ENCODE assay signal across 5 fruit fly cellular contexts in genomic region chr4:508405-508955, dm6.
TF ChIP-seq lines count a peak whose summit lies in the region.

No protein-coding gene starts in this region.

- no peak for TF ChIP-seq CTCF in whole organism, embryonic (GFP tag; optimal IDR thresholded peaks at IDR 0.05; lab: Kevin White, UChicago)

TF ChIP-seq in whole organism, adult, 20 proteins besides CTCF, POLR2A, EP300 and RAD21:
- TF ChIP-seq kay (GFP tag; lab: Kevin White, UChicago; ENCODE audit: borderline replicate concordance) = peak; percentile 90
- TF ChIP-seq CG7045 (GFP tag; optimal IDR thresholded peaks at IDR 0.05; lab: Kevin White, UChicago) = no peak
- TF ChIP-seq pad (GFP tag; optimal IDR thresholded peaks at IDR 0.05; lab: Kevin White, UChicago) = peak; percentile 20
- no peak for TF ChIP-seq CG14711 (tag; optimal IDR thresholded peaks at IDR 0.05; lab: Kevin White, UChicago)
- TF ChIP-seq CG12768 (GFP tag; optimal IDR thresholded peaks at IDR 0.05; lab: Kevin White, UChicago) = peak; percentile 30
TF ChIP-seq in whole organism, adult: peak in this region for 3.

TF ChIP-seq in whole organism, embryonic, 481 proteins besides CTCF, POLR2A, EP300 and RAD21 (continues in another document):
- TF ChIP-seq ash1 (GFP tag; optimal IDR thresholded peaks at IDR 0.05; lab: Kevin White, UChicago) (peak; percentile 48), rib (GFP tag; IDR thresholded peaks at IDR 0.05; lab: Robert Waterston, UW) (0 out of 2 replicates have a peak, but pooled peaks have one; percentile 9), bab2 (GFP tag; optimal IDR thresholded peaks at IDR 0.05; lab: Kevin White, UChicago) (no peak), CG11093 (GFP tag; IDR thresholded peaks at IDR 0.05; lab: Robert Waterston, UW) (no peak), CG34224 (GFP tag; IDR thresholded peaks at IDR 0.05; lab: Robert Waterston, UW; ENCODE audit: partially characterized antibody) (peak; percentile 21; the same call in 2 of the 3 replicates), CG10543 (GFP tag; optimal IDR thresholded peaks at IDR 0.05; lab: Kevin White, UChicago) (peak; percentile 30), D19A (tag; optimal IDR thresholded peaks at IDR 0.05; lab: Kevin White, UChicago) (peak; percentile 4), ftz-f1 (GFP tag; optimal IDR thresholded peaks at IDR 0.05; lab: Kevin White, UChicago) (peak; percentile 64), CG8944 (GFP tag; optimal IDR thresholded peaks at IDR 0.05; lab: Kevin White, UChicago) (no peak), CG12104 (GFP tag; optimal IDR thresholded peaks at IDR 0.05; lab: Kevin White, UChicago) (no peak), z (GFP tag; IDR thresholded peaks at IDR 0.05; lab: Robert Waterston, UW) (peak; percentile 92), jing (GFP tag; optimal IDR thresholded peaks at IDR 0.05; lab: Kevin White, UChicago) (peak; percentile 10), Adf1 (GFP tag; IDR thresholded peaks at IDR 0.05; lab: Robert Waterston, UW) (peak; percentile 19; the same call in 1 of the 2 replicates), nerfin-2 (GFP tag; IDR thresholded peaks at IDR 0.05; lab: Robert Waterston, UW; ENCODE audit: partially characterized antibody) (no peak), chm (GFP tag; IDR thresholded peaks at IDR 0.05; lab: Robert Waterston, UW) (0 out of 2 replicates have a peak, but pooled peaks have one; percentile 43), chinmo (GFP tag; IDR thresholded peaks at IDR 0.05; lab: Robert Waterston, UW; ENCODE audit: partially characterized antibody) (peak; percentile 71; the same call in 2 of the 4 replicates), Med (GFP tag; lab: Kevin White, UChicago) (peak; percentile 75), CG4730 (GFP tag; IDR thresholded peaks at IDR 0.05; lab: Robert Waterston, UW) (no peak), vvl (GFP tag; IDR thresholded peaks at IDR 0.05; lab: Robert Waterston, UW) (peak; percentile 86), Deaf1 (tag; optimal IDR thresholded peaks at IDR 0.05; lab: Kevin White, UChicago) (peak; percentile 78)

TF ChIP-seq in whole organism, prepupa, 60 proteins besides CTCF, POLR2A, EP300 and RAD21:
- no peak for TF ChIP-seq CG3919 (GFP tag; optimal IDR thresholded peaks at IDR 0.05; lab: Kevin White, UChicago)
- no peak for TF ChIP-seq svp (GFP tag; lab: Kevin White, UChicago)
- peak in 1 of 2 experiments; percentile 55 for TF ChIP-seq ss (GFP tag; optimal IDR thresholded peaks at IDR 0.05; lab: Kevin White, UChicago)
- TF ChIP-seq Sox14 (GFP tag; optimal IDR thresholded peaks at IDR 0.05; lab: Kevin White, UChicago) = peak; percentile 19
- peak; percentile 10 for TF ChIP-seq CG7368 (GFP tag; optimal IDR thresholded peaks at IDR 0.05; lab: Kevin White, UChicago)
- TF ChIP-seq Hr4 (GFP tag; optimal IDR thresholded peaks at IDR 0.05; lab: Kevin White, UChicago) = no peak
- TF ChIP-seq CG1621 (tag; optimal IDR thresholded peaks at IDR 0.05; lab: Kevin White, UChicago) = peak; percentile 15
- TF ChIP-seq Lpt (GFP tag; optimal IDR thresholded peaks at IDR 0.05; lab: Kevin White, UChicago) = peak; percentile 10
- TF ChIP-seq dsx (GFP tag; optimal IDR thresholded peaks at IDR 0.05; lab: Kevin White, UChicago; ENCODE audit: poor library complexity, severe bottlenecking) = peak; percentile 38
TF ChIP-seq in whole organism, prepupa: peak in this region for 6.

TF ChIP-seq in whole organism, pupa, 21 proteins besides CTCF, POLR2A, EP300 and RAD21:
- no peak for TF ChIP-seq Snoo (tag; optimal IDR thresholded peaks at IDR 0.05; lab: Kevin White, UChicago)
- peak; percentile 21 for TF ChIP-seq EcR (GFP tag; optimal IDR thresholded peaks at IDR 0.05; lab: Kevin White, UChicago)
- no peak for TF ChIP-seq CG34367 (tag; optimal IDR thresholded peaks at IDR 0.05; lab: Kevin White, UChicago)
- TF ChIP-seq CG13204 (GFP tag; optimal IDR thresholded peaks at IDR 0.05; lab: Kevin White, UChicago) = peak; percentile 21
- TF ChIP-seq D1 (tag; optimal IDR thresholded peaks at IDR 0.05; lab: Kevin White, UChicago) = peak; percentile 62

TF ChIP-seq in whole organism, wandering third instar larva, 38 proteins besides CTCF, POLR2A, EP300 and RAD21:
- TF ChIP-seq fru (GFP tag; optimal IDR thresholded peaks at IDR 0.05; lab: Kevin White, UChicago) (peak; percentile 3), psq (GFP tag; optimal IDR thresholded peaks at IDR 0.05; lab: Kevin White, UChicago) (no peak), br (GFP tag; optimal IDR thresholded peaks at IDR 0.05; lab: Kevin White, UChicago) (no peak), woc (GFP tag; optimal IDR thresholded peaks at IDR 0.05; lab: Kevin White, UChicago) (no peak), dmrt93B (GFP tag; optimal IDR thresholded peaks at IDR 0.05; lab: Kevin White, UChicago) (no peak), usp (GFP tag; optimal IDR thresholded peaks at IDR 0.05; lab: Kevin White, UChicago) (no peak), CG9705 (GFP tag; optimal IDR thresholded peaks at IDR 0.05; lab: Kevin White, UChicago) (no peak), pan (optimal IDR thresholded peaks at IDR 0.05; lab: Kevin White, UChicago) (no peak), Vsx2 (GFP tag; optimal IDR thresholded peaks at IDR 0.05; lab: Kevin White, UChicago; ENCODE audit: partially characterized antibody) (peak; percentile 2), jim (GFP tag; optimal IDR thresholded peaks at IDR 0.05; lab: Kevin White, UChicago) (no peak), Dif (GFP tag; optimal IDR thresholded peaks at IDR 0.05; lab: Kevin White, UChicago; ENCODE audit: partially characterized antibody) (peak; percentile 52), Myc (optimal IDR thresholded peaks at IDR 0.05; lab: Kevin White, UChicago) (no peak), CrebA (GFP tag; optimal IDR thresholded peaks at IDR 0.05; lab: Kevin White, UChicago; ENCODE audit: borderline replicate concordance) (peak; percentile 41), dsf (GFP tag; optimal IDR thresholded peaks at IDR 0.05; lab: Kevin White, UChicago; ENCODE audit: borderline replicate concordance) (no peak), dl (GFP tag; optimal IDR thresholded peaks at IDR 0.05; lab: Kevin White, UChicago; ENCODE audit: insufficient read depth in 1 of 2, partially characterized antibody in 2 of 2) (peak in 1 of 2 experiments; percentile 11)
